Worm (Caenorhabditis elegans): ENCODE results near the gene zip-11.

- no peak for TF ChIP-seq ceh-82 (tag; optimal IDR thresholded peaks at IDR 0.05)
- TF ChIP-seq nhr-19 (GFP tag; conservative IDR thresholded peaks at IDR 0.05): no peak
- TF ChIP-seq aly-2 (tag; optimal IDR thresholded peaks at IDR 0.05): no peak
- no peak for TF ChIP-seq ama-1 (optimal IDR thresholded peaks at IDR 0.05)
- no peak for TF ChIP-seq snpc-4 (tag; optimal IDR thresholded peaks at IDR 0.05)
Observed at ce11 chrIV:3307463-3307862, 3.6 kb upstream of the zip-11 start, which contains the start of gene W08E12.9.

Measured in whole organism, L1 larva.